Worm (Caenorhabditis elegans) whole organism, L1 larva: Measurements from ENCODE around the gene hrde-2.

Experiments
- aly-2 ChIP-seq: fragments of 150-350 bp; optimal IDR thresholded peaks from 2 replicates; lab custom pipeline; 2014; ENCODE audit warnings: missing biosample characterization, missing genetic modification characterization
- ama-1 ChIP-seq: fragments of 150-350 bp; optimal IDR thresholded peaks from 2 replicates; lab custom pipeline; 2014
- lin-39 ChIP-seq: fragments of 150-350 bp; optimal IDR thresholded peaks from 2 replicates; lab custom pipeline; 2014; ENCODE audit warnings: missing biosample characterization, missing genetic modification reagents, missing genetic modification characterization
- lsy-2 ChIP-seq, 2 experiments: fragments of 150-350 bp; optimal IDR thresholded peaks; 2 replicates each; lab custom pipeline; 2014; ENCODE audit warnings: missing biosample characterization in 2 of 2, missing genetic modification characterization in 2 of 2
- nhr-237 ChIP-seq: fragments of 150-350 bp; optimal IDR thresholded peaks from 2 replicates; lab custom pipeline; 2014; ENCODE audit warnings: missing biosample characterization, missing genetic modification characterization
- pqm-1 ChIP-seq: sonication (generic microtip); optimal IDR thresholded peaks from 3 replicates; lab custom pipeline; 2017; ENCODE audit warnings: missing biosample characterization, missing genetic modification characterization
- snpc-4 ChIP-seq: fragments of 150-350 bp; optimal IDR thresholded peaks from 2 replicates; lab custom pipeline; 2014; ENCODE audit warnings: missing biosample characterization, missing genetic modification characterization
- swsn-7 ChIP-seq: sonication (generic microtip); optimal IDR thresholded peaks from 2 replicates; lab custom pipeline; 2016; ENCODE audit warnings: missing genetic modification characterization, missing compliant biosample characterization
- unc-62 ChIP-seq: fragments of 150-350 bp; optimal IDR thresholded peaks from 2 replicates; lab custom pipeline; 2014; ENCODE audit warnings: missing biosample characterization, missing genetic modification reagents, missing genetic modification characterization
- ztf-11 ChIP-seq, 2 experiments: sonication (generic microtip); optimal IDR thresholded peaks; 2 replicates each; lab custom pipeline; 2016 to 2017; ENCODE audit warnings: missing genetic modification characterization in 2 of 2, missing biosample characterization in 1 of 2, missing compliant biosample characterization in 1 of 2

DNA sequence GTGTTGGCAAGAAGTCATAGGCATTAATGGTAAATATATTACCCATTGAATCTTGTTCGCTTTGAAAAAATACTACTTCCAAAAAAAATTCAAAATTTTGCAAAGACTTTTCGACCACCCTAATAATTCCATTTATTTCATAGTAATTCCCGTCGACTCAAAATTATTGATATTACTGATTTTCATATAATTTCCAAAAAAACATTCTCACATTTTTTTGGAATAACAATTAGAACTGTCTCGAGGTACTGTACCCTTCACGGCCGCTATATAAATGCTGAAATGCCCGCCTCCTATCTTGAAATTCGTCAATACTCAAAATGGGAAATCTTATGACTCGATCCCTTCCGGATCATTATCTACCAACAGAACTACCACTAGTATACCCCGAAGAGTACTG, 18.6 kb downstream of the hrde-2 start, which contains the start of gene F14H8.4:
- TF ChIP-seq lin-39 (no peak), lsy-2 (tag; optimal IDR thresholded peaks at IDR 0.05; lab: Kevin White, UChicago) (no peak), ztf-11 (tag; optimal IDR thresholded peaks at IDR 0.05; lab: Kevin White, UChicago) (no peak), unc-62 (no peak), nhr-237 (no peak), ama-1 (lab: Kevin White, UChicago) (no peak), aly-2 (tag; lab: Kevin White, UChicago) (no peak), swsn-7 (tag; lab: Kevin White, UChicago) (no peak), snpc-4 (tag; lab: Kevin White, UChicago) (no peak), pqm-1 (tag; lab: Kevin White, UChicago) (no peak)
